Worm (Caenorhabditis elegans): ENCODE measurements around the gene T24C12.4.

DNA sequence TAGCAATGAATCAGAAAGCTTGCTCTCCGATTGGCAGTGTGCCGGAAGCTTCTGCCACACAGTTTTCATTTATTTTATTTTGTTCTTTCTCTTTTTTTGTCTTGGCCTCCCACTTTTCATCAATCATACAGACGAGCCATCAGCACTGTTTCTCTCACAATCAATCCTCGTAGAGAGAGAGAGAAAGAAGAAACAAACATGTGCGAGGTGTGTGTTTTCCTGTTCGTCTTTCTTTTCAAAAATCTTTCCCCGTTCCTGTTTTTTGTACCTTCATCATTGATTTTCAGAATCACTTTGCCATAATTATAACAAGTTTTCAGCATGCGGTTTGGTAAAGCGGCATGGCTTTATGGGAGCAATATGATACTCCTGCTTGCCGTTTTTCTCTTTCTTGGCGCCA is 5.7 kb downstream of the T24C12.4 start, which contains the start of gene T24C12.1:
- TF ChIP-seq unc-62 (GFP tag; optimal IDR thresholded peaks at IDR 0.05) (no peak), lin-32 (GFP tag; optimal IDR thresholded peaks at IDR 0.05) (no peak), tbx-8 (GFP tag; optimal IDR thresholded peaks at IDR 0.05) (no peak), ceh-39 (tag; optimal IDR thresholded peaks at IDR 0.05) (no peak), lsy-2 (tag; optimal IDR thresholded peaks at IDR 0.05) (no peak), nhr-76 (tag; optimal IDR thresholded peaks at IDR 0.05) (no peak)

Measured in whole organism, mixed stage, embryonic.